Worm (Caenorhabditis elegans) whole organism, mixed stage, embryonic: ENCODE data around the gene idpp-14.

ENCODE experiments used
- M03D4.4 ChIP-seq: sonication (generic microtip); optimal IDR thresholded peaks from 2 replicates; lab custom pipeline; 2017; ENCODE audit warnings: mild to moderate bottlenecking, missing genetic modification characterization, missing compliant biosample characterization
- bed-3 ChIP-seq: fragments of 200-800 bp; sonication (Bioruptor generic); optimal IDR thresholded peaks from 3 replicates; lab custom pipeline; 2018; ENCODE audit warnings: mild to moderate bottlenecking, missing genetic modification characterization, moderate library complexity, missing compliant biosample characterization
- ceh-43 ChIP-seq: fragments of 200-800 bp; sonication (Bioruptor generic); optimal IDR thresholded peaks from 2 replicates; lab custom pipeline; 2018; ENCODE audit warnings: mild to moderate bottlenecking, missing genetic modification characterization, moderate library complexity, missing compliant biosample characterization
- ces-1 ChIP-seq: fragments of 150-350 bp; optimal IDR thresholded peaks from 2 replicates; lab custom pipeline; 2014; ENCODE audit warnings: missing biosample characterization, missing genetic modification reagents, missing genetic modification characterization
- drap-1 ChIP-seq: fragments of 200-800 bp; sonication (Bioruptor generic); optimal IDR thresholded peaks from 3 replicates; lab custom pipeline; 2018; ENCODE audit warnings: mild to moderate bottlenecking, missing genetic modification characterization, missing compliant biosample characterization
- elt-1 ChIP-seq: sonication (generic microtip); optimal IDR thresholded peaks from 2 replicates; lab custom pipeline; 2017; ENCODE audit warnings: missing genetic modification characterization, mild to moderate bottlenecking, missing compliant biosample characterization, antibody characterized with exemption, moderate library complexity, borderline replicate concordance; ENCODE audit not compliant: insufficient read depth
- elt-3 ChIP-seq: fragments of 150-350 bp; optimal IDR thresholded peaks from 2 replicates; lab custom pipeline; 2014; ENCODE audit warnings: missing biosample characterization, missing genetic modification characterization
- flh-1 ChIP-seq: fragments of 200-800 bp; sonication (Bioruptor generic); optimal IDR thresholded peaks from 2 replicates; lab custom pipeline; 2018; ENCODE audit warnings: mild to moderate bottlenecking, missing genetic modification characterization, moderate library complexity, missing compliant biosample characterization
- ham-2 ChIP-seq: fragments of 200-800 bp; sonication (Bioruptor generic); optimal IDR thresholded peaks from 2 replicates; lab custom pipeline; 2018; ENCODE audit warnings: mild to moderate bottlenecking, missing genetic modification characterization, missing compliant biosample characterization
- hlh-1 ChIP-seq: fragments of 150-350 bp; optimal IDR thresholded peaks from 2 replicates; lab custom pipeline; 2014; ENCODE audit warnings: missing biosample characterization, missing genetic modification reagents, missing genetic modification characterization
- lin-13 ChIP-seq: fragments of 150-350 bp; optimal IDR thresholded peaks from 2 replicates; lab custom pipeline; 2014; ENCODE audit warnings: missing biosample characterization, missing genetic modification characterization
- lin-32 ChIP-seq: fragments of 200-800 bp; sonication (Bioruptor generic); optimal IDR thresholded peaks from 2 replicates; lab custom pipeline; 2018; ENCODE audit warnings: mild to moderate bottlenecking, missing genetic modification characterization, missing compliant biosample characterization
- lsy-2 ChIP-seq: fragments of 150-350 bp; optimal IDR thresholded peaks from 2 replicates; lab custom pipeline; 2014; ENCODE audit warnings: missing biosample characterization, missing genetic modification characterization
- mab-5 ChIP-seq: fragments of 150-350 bp; optimal IDR thresholded peaks from 2 replicates; lab custom pipeline; 2014; ENCODE audit warnings: missing biosample characterization, missing genetic modification characterization
- mls-2 ChIP-seq: sonication (generic microtip); optimal IDR thresholded peaks from 2 replicates; lab custom pipeline; 2016; ENCODE audit warnings: mild to moderate bottlenecking, missing genetic modification characterization, moderate library complexity, missing compliant biosample characterization
- nhr-2 ChIP-seq: fragments of 150-350 bp; optimal IDR thresholded peaks from 2 replicates; lab custom pipeline; 2014; ENCODE audit warnings: missing biosample characterization, missing genetic modification characterization
- nhr-237 ChIP-seq: fragments of 150-350 bp; optimal IDR thresholded peaks from 2 replicates; lab custom pipeline; 2014; ENCODE audit warnings: missing biosample characterization, missing genetic modification characterization
- nhr-28 ChIP-seq: fragments of 150-350 bp; optimal IDR thresholded peaks from 2 replicates; lab custom pipeline; 2014; ENCODE audit warnings: missing biosample characterization, missing genetic modification characterization
- nhr-76 ChIP-seq: sonication (generic microtip); optimal IDR thresholded peaks from 2 replicates; lab custom pipeline; 2017; ENCODE audit warnings: missing biosample characterization, missing genetic modification characterization
- pha-4 ChIP-seq: fragments of 150-350 bp; optimal IDR thresholded peaks from 2 replicates; lab custom pipeline; 2018; ENCODE audit warnings: missing biosample characterization, missing genetic modification reagents, missing genetic modification characterization
- sem-2 ChIP-seq: fragments of 200-800 bp; sonication (Bioruptor generic); optimal IDR thresholded peaks from 2 replicates; lab custom pipeline; 2018; ENCODE audit warnings: mild to moderate bottlenecking, missing genetic modification characterization, missing compliant biosample characterization
- snpc-4 ChIP-seq: fragments of 150-350 bp; optimal IDR thresholded peaks from 2 replicates; lab custom pipeline; 2014; ENCODE audit warnings: missing biosample characterization, missing genetic modification characterization
- sptf-1 ChIP-seq: sonication (generic microtip); optimal IDR thresholded peaks from 2 replicates; lab custom pipeline; 2017; ENCODE audit warnings: mild to moderate bottlenecking, missing genetic modification characterization, moderate library complexity, missing compliant biosample characterization
- tbx-8 ChIP-seq: fragments of 200-800 bp; sonication (Bioruptor generic); optimal IDR thresholded peaks from 2 replicates; lab custom pipeline; 2018; ENCODE audit warnings: mild to moderate bottlenecking, missing genetic modification characterization, moderate library complexity, missing compliant biosample characterization
- unc-120 ChIP-seq: sonication (generic microtip); optimal IDR thresholded peaks from 2 replicates; lab custom pipeline; 2017; ENCODE audit warnings: missing genetic modification characterization, missing compliant biosample characterization; ENCODE audit not compliant: poor library complexity, severe bottlenecking
- unc-39 ChIP-seq: fragments of 150-350 bp; optimal IDR thresholded peaks from 2 replicates; lab custom pipeline; 2014; ENCODE audit warnings: missing biosample characterization, missing genetic modification characterization
- unc-62 ChIP-seq: fragments of 150-350 bp; optimal IDR thresholded peaks from 2 replicates; lab custom pipeline; 2014; ENCODE audit warnings: missing biosample characterization, missing genetic modification reagents, missing genetic modification characterization
- zip-8 ChIP-seq: fragments of 150-350 bp; optimal IDR thresholded peaks from 2 replicates; lab custom pipeline; 2014; ENCODE audit warnings: missing biosample characterization, missing genetic modification characterization
- ztf-11 ChIP-seq: fragments of 150-350 bp; optimal IDR thresholded peaks from 2 replicates; lab custom pipeline; 2014; ENCODE audit warnings: missing biosample characterization, missing genetic modification characterization

idpp-14 gene

ce11 chrX:16087842-16088241 lies 5.7 kb downstream of the idpp-14 start:
- peak; percentile 83 for TF ChIP-seq hlh-1 (tag; lab: Kevin White, UChicago)
- no peak for TF ChIP-seq bed-3 (GFP tag; lab: Kevin White, UChicago)

DNA sequence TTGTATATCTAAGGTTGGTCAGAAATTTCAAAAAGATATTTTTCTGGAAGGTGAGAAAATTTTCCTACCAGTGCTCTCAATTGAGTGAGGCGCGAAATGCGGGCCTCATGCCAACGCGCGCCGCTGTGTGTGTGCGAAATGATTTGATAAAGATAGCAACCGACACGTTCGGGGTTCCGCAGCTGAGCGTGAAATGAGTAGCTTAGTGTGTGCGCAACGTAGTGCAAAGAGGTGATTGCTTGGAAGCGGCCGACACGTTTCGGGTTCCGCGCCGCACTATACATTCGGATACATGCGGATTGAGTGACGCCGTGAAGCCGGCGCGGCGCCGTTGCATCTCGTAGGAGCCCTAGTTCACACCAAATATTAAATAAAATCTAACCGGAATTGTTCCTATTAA lies 9.0 kb downstream of the idpp-14 start:
- TF ChIP-seq ham-2 (GFP tag; lab: Kevin White, UChicago) (no peak), mls-2 (tag; lab: Kevin White, UChicago) (no peak), unc-62 (GFP tag; lab: Kevin White, UChicago) (no peak), drap-1 (no peak), tbx-8 (GFP tag; lab: Kevin White, UChicago) (no peak), ceh-43 (GFP tag; lab: Kevin White, UChicago) (no peak), elt-3 (tag; lab: Kevin White, UChicago) (no peak), nhr-28 (tag; lab: Kevin White, UChicago) (no peak), nhr-237 (no peak), unc-120 (tag; lab: Kevin White, UChicago) (no peak), snpc-4 (tag; lab: Kevin White, UChicago) (no peak), elt-1 (tag; lab: Kevin White, UChicago) (no peak), ztf-11 (tag; lab: Kevin White, UChicago) (no peak)

DNA sequence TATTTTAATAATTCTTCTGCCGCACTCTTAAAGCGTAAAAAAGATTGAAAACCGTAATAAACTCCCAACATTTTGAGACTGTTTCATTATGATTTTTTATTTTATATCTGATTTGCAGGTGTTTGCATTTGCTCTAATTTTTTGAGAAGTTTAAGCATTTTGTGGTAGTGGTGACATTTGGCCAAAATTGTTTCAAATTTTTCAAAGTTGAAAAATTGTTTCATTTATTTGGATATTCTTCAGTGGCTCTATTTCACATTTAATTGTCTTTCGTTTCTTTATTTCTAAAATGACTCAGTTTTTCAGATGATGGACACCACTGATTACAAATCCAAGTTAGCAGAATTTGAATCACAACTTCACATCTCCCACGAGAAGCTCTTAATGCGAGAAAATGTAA lies 12.2 kb downstream of the idpp-14 start, which contains the start of gene C30F2.5:
C30F2.5 (plus strand) TSS at position 301 of the 400 bp plus-strand sequence.
- TF ChIP-seq hlh-1 (tag; lab: Kevin White, UChicago): no peak
- no peak for TF ChIP-seq drap-1
- TF ChIP-seq flh-1: no peak
- TF ChIP-seq elt-1 (tag; lab: Kevin White, UChicago): no peak

DNA sequence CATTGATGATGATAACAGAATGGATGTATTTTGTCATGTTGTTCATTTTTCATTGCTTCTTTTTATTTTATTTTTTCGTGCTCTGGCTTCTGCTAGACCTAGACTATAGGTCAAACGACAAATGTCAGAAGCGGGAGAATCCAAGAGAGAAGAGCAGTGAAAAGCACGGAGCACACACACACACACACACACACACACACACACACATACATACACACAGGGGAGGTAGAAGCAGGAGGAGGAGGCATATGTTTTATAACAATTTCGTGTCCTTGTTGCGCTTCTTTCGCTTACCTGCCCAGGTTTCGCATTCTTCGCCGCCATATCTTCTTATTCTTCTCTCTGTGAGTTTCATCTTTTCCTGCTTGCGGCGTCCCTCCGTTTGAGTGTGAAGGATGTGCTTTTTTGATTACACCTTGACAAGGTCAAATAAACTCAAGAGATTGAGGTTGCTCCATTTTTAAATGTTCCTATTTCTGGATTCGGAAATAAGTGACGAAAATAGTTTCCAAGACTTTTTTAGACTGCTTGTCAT lies 16.0 kb downstream of the idpp-14 start:
- TF ChIP-seq unc-120 (tag; lab: Kevin White, UChicago) (peak; percentile 47), mab-5 (tag; lab: Kevin White, UChicago) (no peak), hlh-1 (tag; lab: Kevin White, UChicago) (peak; percentile 46), sptf-1 (tag; lab: Kevin White, UChicago) (peak; percentile 1)

- TF ChIP-seq zip-8 (tag; lab: Kevin White, UChicago): no peak
- TF ChIP-seq elt-3 (tag; lab: Kevin White, UChicago): no peak
- TF ChIP-seq ham-2 (GFP tag; lab: Kevin White, UChicago): no peak
- no peak for TF ChIP-seq pha-4 (tag; lab: Kevin White, UChicago)
- no peak for TF ChIP-seq lin-13 (tag; lab: Kevin White, UChicago)
- no peak for TF ChIP-seq nhr-2 (tag; lab: Kevin White, UChicago)
- TF ChIP-seq tbx-8 (GFP tag; lab: Kevin White, UChicago): no peak
- TF ChIP-seq nhr-237: no peak
- no peak for TF ChIP-seq unc-39 (tag; lab: Kevin White, UChicago)
- no peak for TF ChIP-seq lsy-2 (tag; lab: Kevin White, UChicago)
- TF ChIP-seq sem-2: no peak
- TF ChIP-seq, all 35 proteins: peak for 0
Observed at ce11 chrX:16099251-16099650, 17.1 kb downstream of the idpp-14 start.

ce11 chrX:16103396-16103795 lies 21.2 kb downstream of the idpp-14 start, which contains the start of gene ZK1073.2:
ZK1073.2 (plus strand) TSS chrX:16103696.
- TF ChIP-seq tbx-8 (GFP tag; lab: Kevin White, UChicago) (no peak), ceh-43 (GFP tag; lab: Kevin White, UChicago) (no peak), lsy-2 (tag; lab: Kevin White, UChicago) (no peak), ham-2 (GFP tag; lab: Kevin White, UChicago) (no peak), zip-8 (tag; lab: Kevin White, UChicago) (no peak), ces-1 (GFP tag; lab: Kevin White, UChicago) (no peak), nhr-237 (no peak)

DNA sequence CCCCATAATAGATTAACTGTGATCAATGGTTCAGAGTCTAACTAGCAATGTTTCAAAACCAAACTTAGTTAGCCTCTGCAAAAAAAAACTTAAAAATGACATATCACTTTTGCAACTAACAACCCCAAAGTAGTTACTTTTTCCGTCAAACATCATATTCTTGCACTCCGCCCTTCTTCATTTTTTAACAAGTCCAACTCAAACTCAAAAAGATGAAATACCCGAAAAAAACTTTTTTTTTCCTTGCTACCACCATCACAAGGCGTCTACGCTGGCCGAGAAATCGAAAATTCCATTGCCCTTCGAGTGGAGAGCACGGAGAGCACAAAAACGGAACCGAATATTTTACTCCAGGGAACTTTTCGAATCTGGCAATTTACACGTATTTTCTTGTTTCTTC lies 23.7 kb downstream of the idpp-14 start:
- TF ChIP-seq unc-120 (tag; lab: Kevin White, UChicago) (no peak), lin-32 (GFP tag; lab: Kevin White, UChicago) (no peak), bed-3 (GFP tag; lab: Kevin White, UChicago) (no peak), sem-2 (no peak), M03D4.4 (tag; lab: Kevin White, UChicago) (no peak), mab-5 (tag; lab: Kevin White, UChicago) (no peak), nhr-76 (tag; lab: Kevin White, UChicago) (no peak), nhr-237 (no peak)
